Fruit fly (Drosophila melanogaster): ENCODE results near the gene Nrg.

Gene Nrg

DNA sequence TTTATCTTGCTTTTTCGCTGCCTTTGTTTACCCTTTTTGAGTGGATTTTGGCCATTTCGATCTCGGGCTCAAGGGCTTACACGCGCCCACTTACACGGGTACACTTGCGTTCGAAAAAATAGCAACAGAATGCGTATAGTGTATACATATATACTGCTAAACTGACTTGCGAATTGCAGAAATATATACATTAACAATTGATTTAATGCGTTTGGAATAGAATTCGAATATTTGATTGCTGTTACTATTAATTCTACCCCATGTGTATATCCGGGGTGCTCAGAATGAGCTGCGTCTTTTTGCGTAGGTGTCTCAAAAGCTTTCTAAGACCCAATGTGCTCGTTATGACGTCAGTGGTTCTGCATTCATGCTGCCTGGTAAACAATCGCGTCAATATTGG, 23.7 kb upstream of the Nrg start (continued):
- TF ChIP-seq CG4854 (GFP tag; optimal IDR thresholded peaks at IDR 0.05) (no peak), CG31388 (GFP tag; optimal IDR thresholded peaks at IDR 0.05) (no peak), sens-2 (GFP tag; IDR thresholded peaks at IDR 0.05) (no peak), amos (GFP tag; IDR thresholded peaks at IDR 0.05; ENCODE audit: partially characterized antibody) (no peak), CG3847 (GFP tag; IDR thresholded peaks at IDR 0.05) (peak; percentile 34; the same call in 1 of the 2 replicates), CG1233 (GFP tag; optimal IDR thresholded peaks at IDR 0.05) (peak; percentile 2), CG1024 (GFP tag; IDR thresholded peaks at IDR 0.05) (no peak), p53 (GFP tag; optimal IDR thresholded peaks at IDR 0.05) (no peak), seq (GFP tag; IDR thresholded peaks at IDR 0.05) (peak; percentile 42; the same call in 1 of the 2 replicates), z (GFP tag; IDR thresholded peaks at IDR 0.05) (peak; percentile 58; the same call in 1 of the 3 replicates), CG2199 (GFP tag; IDR thresholded peaks at IDR 0.05) (no peak), Ptx1 (GFP tag; IDR thresholded peaks at IDR 0.05) (peak; percentile 52), org-1 (GFP tag; optimal IDR thresholded peaks at IDR 0.05) (peak; percentile 50), mld (GFP tag; IDR thresholded peaks at IDR 0.05; ENCODE audit: partially characterized antibody) (no peak), nau (GFP tag; optimal IDR thresholded peaks at IDR 0.05) (peak; percentile 21), CG14050 (GFP tag; IDR thresholded peaks at IDR 0.05) (peak; percentile 16; the same call in 1 of the 3 replicates), CG4282 (GFP tag; optimal IDR thresholded peaks at IDR 0.05) (no peak), D (optimal IDR thresholded peaks at IDR 0.05) (no peak), D (GFP tag; optimal IDR thresholded peaks at IDR 0.05) (no peak), dysf (GFP tag; IDR thresholded peaks at IDR 0.05) (peak; percentile 81), CG8089 (GFP tag; optimal IDR thresholded peaks at IDR 0.05) (no peak), Max (GFP tag; optimal IDR thresholded peaks at IDR 0.05) (peak; percentile 2), CG17359 (tag; optimal IDR thresholded peaks at IDR 0.05) (peak; percentile 20), Mes4 (GFP tag; optimal IDR thresholded peaks at IDR 0.05) (no peak), sisA (GFP tag; IDR thresholded peaks at IDR 0.05) (no peak), Hr51 (GFP tag; optimal IDR thresholded peaks at IDR 0.05) (peak in 1 of 2 experiments; percentile 48), bcd (GFP tag; optimal IDR thresholded peaks at IDR 0.05) (peak; percentile 14), exex (tag; optimal IDR thresholded peaks at IDR 0.05) (no peak), Dip3 (GFP tag; optimal IDR thresholded peaks at IDR 0.05) (no peak), Doc3 (GFP tag; IDR thresholded peaks at IDR 0.05; ENCODE audit: partially characterized antibody) (no peak), CG16863 (GFP tag; optimal IDR thresholded peaks at IDR 0.05) (peak; percentile 1), CG34224 (GFP tag; IDR thresholded peaks at IDR 0.05; ENCODE audit: partially characterized antibody) (no peak), crc (GFP tag; optimal IDR thresholded peaks at IDR 0.05) (no peak), scrt (GFP tag; optimal IDR thresholded peaks at IDR 0.05) (peak; percentile 35), gsb-n (tag; optimal IDR thresholded peaks at IDR 0.05) (no peak), Lhr (GFP tag; optimal IDR thresholded peaks at IDR 0.05) (no peak), CG7963 (GFP tag; IDR thresholded peaks at IDR 0.05; ENCODE audit: partially characterized antibody) (no peak), CG17802 (tag; optimal IDR thresholded peaks at IDR 0.05) (no peak), zen (tag; optimal IDR thresholded peaks at IDR 0.05) (no peak), pita (GFP tag; optimal IDR thresholded peaks at IDR 0.05) (no peak), insv (GFP tag; optimal IDR thresholded peaks at IDR 0.05) (no peak), BEAF-32 (GFP tag; optimal IDR thresholded peaks at IDR 0.05) (no peak), CG10321 (GFP tag; IDR thresholded peaks at IDR 0.05) (no peak), cg (GFP tag; optimal IDR thresholded peaks at IDR 0.05) (no peak), phol (tag; optimal IDR thresholded peaks at IDR 0.05) (no peak), pb (GFP tag; optimal IDR thresholded peaks at IDR 0.05) (no peak), CG13287 (GFP tag; IDR thresholded peaks at IDR 0.05; ENCODE audit: partially characterized antibody) (no peak), CG6813 (GFP tag; optimal IDR thresholded peaks at IDR 0.05) (no peak), CG8478 (optimal IDR thresholded peaks at IDR 0.05) (no peak), CG10209 (GFP tag; optimal IDR thresholded peaks at IDR 0.05) (peak; percentile 22), sna (GFP tag; IDR thresholded peaks at IDR 0.05; ENCODE audit: partially characterized antibody) (no peak)
